Worm (Caenorhabditis elegans) whole organism, mixed stage, embryonic: ENCODE results near the gene T09F3.2.

Experiments
- M03D4.4 ChIP-seq: sonication (generic microtip); optimal IDR thresholded peaks from 2 replicates; lab custom pipeline; 2017; ENCODE audit warnings: mild to moderate bottlenecking, missing genetic modification characterization, missing compliant biosample characterization
- bed-3 ChIP-seq: fragments of 200-800 bp; sonication (Bioruptor generic); optimal IDR thresholded peaks from 3 replicates; lab custom pipeline; 2018; ENCODE audit warnings: mild to moderate bottlenecking, missing genetic modification characterization, moderate library complexity, missing compliant biosample characterization
- blmp-1 ChIP-seq: fragments of 150-350 bp; optimal IDR thresholded peaks from 2 replicates; lab custom pipeline; 2014; ENCODE audit warnings: missing biosample characterization, missing genetic modification characterization
- ceh-39 ChIP-seq: fragments of 150-350 bp; optimal IDR thresholded peaks from 2 replicates; lab custom pipeline; 2014; ENCODE audit warnings: missing biosample characterization, missing genetic modification characterization
- ceh-83 ChIP-seq: fragments of 200-800 bp; sonication (Bioruptor generic); optimal IDR thresholded peaks from 2 replicates; lab custom pipeline; 2018; ENCODE audit warnings: mild to moderate bottlenecking, missing genetic modification characterization, missing compliant biosample characterization
- ces-1 ChIP-seq: fragments of 150-350 bp; optimal IDR thresholded peaks from 2 replicates; lab custom pipeline; 2014; ENCODE audit warnings: missing biosample characterization, missing genetic modification reagents, missing genetic modification characterization
- cnd-1 ChIP-seq: fragments of 200-800 bp; sonication (Bioruptor generic); optimal IDR thresholded peaks from 2 replicates; lab custom pipeline; 2018; ENCODE audit warnings: mild to moderate bottlenecking, missing genetic modification characterization, missing compliant biosample characterization
- drap-1 ChIP-seq: fragments of 200-800 bp; sonication (Bioruptor generic); optimal IDR thresholded peaks from 3 replicates; lab custom pipeline; 2018; ENCODE audit warnings: mild to moderate bottlenecking, missing genetic modification characterization, missing compliant biosample characterization
- elt-1 ChIP-seq: sonication (generic microtip); optimal IDR thresholded peaks from 2 replicates; lab custom pipeline; 2017; ENCODE audit warnings: missing genetic modification characterization, mild to moderate bottlenecking, missing compliant biosample characterization, antibody characterized with exemption, moderate library complexity, borderline replicate concordance; ENCODE audit not compliant: insufficient read depth
- elt-3 ChIP-seq: fragments of 150-350 bp; optimal IDR thresholded peaks from 2 replicates; lab custom pipeline; 2014; ENCODE audit warnings: missing biosample characterization, missing genetic modification characterization
- flh-1 ChIP-seq: fragments of 200-800 bp; sonication (Bioruptor generic); optimal IDR thresholded peaks from 2 replicates; lab custom pipeline; 2018; ENCODE audit warnings: mild to moderate bottlenecking, missing genetic modification characterization, moderate library complexity, missing compliant biosample characterization
- ham-2 ChIP-seq: fragments of 200-800 bp; sonication (Bioruptor generic); optimal IDR thresholded peaks from 2 replicates; lab custom pipeline; 2018; ENCODE audit warnings: mild to moderate bottlenecking, missing genetic modification characterization, missing compliant biosample characterization
- hlh-1 ChIP-seq: fragments of 150-350 bp; optimal IDR thresholded peaks from 2 replicates; lab custom pipeline; 2014; ENCODE audit warnings: missing biosample characterization, missing genetic modification reagents, missing genetic modification characterization
- lin-32 ChIP-seq: fragments of 200-800 bp; sonication (Bioruptor generic); optimal IDR thresholded peaks from 2 replicates; lab custom pipeline; 2018; ENCODE audit warnings: mild to moderate bottlenecking, missing genetic modification characterization, missing compliant biosample characterization
- lsy-2 ChIP-seq: fragments of 150-350 bp; optimal IDR thresholded peaks from 2 replicates; lab custom pipeline; 2014; ENCODE audit warnings: missing biosample characterization, missing genetic modification characterization
- mab-5 ChIP-seq: fragments of 150-350 bp; optimal IDR thresholded peaks from 2 replicates; lab custom pipeline; 2014; ENCODE audit warnings: missing biosample characterization, missing genetic modification characterization
- mls-2 ChIP-seq: sonication (generic microtip); optimal IDR thresholded peaks from 2 replicates; lab custom pipeline; 2016; ENCODE audit warnings: mild to moderate bottlenecking, missing genetic modification characterization, moderate library complexity, missing compliant biosample characterization
- nhr-12 ChIP-seq: fragments of 150-350 bp; optimal IDR thresholded peaks from 2 replicates; lab custom pipeline; 2014; ENCODE audit warnings: missing biosample characterization, missing genetic modification characterization
- nhr-237 ChIP-seq: fragments of 150-350 bp; optimal IDR thresholded peaks from 2 replicates; lab custom pipeline; 2014; ENCODE audit warnings: missing biosample characterization, missing genetic modification characterization
- nhr-76 ChIP-seq: sonication (generic microtip); optimal IDR thresholded peaks from 2 replicates; lab custom pipeline; 2017; ENCODE audit warnings: missing biosample characterization, missing genetic modification characterization
- pha-4 ChIP-seq: fragments of 150-350 bp; optimal IDR thresholded peaks from 2 replicates; lab custom pipeline; 2018; ENCODE audit warnings: missing biosample characterization, missing genetic modification reagents, missing genetic modification characterization
- sem-2 ChIP-seq: fragments of 200-800 bp; sonication (Bioruptor generic); optimal IDR thresholded peaks from 2 replicates; lab custom pipeline; 2018; ENCODE audit warnings: mild to moderate bottlenecking, missing genetic modification characterization, missing compliant biosample characterization
- snpc-4 ChIP-seq: fragments of 150-350 bp; optimal IDR thresholded peaks from 2 replicates; lab custom pipeline; 2014; ENCODE audit warnings: missing biosample characterization, missing genetic modification characterization
- unc-120 ChIP-seq: sonication (generic microtip); optimal IDR thresholded peaks from 2 replicates; lab custom pipeline; 2017; ENCODE audit warnings: missing genetic modification characterization, missing compliant biosample characterization; ENCODE audit not compliant: poor library complexity, severe bottlenecking
- unc-39 ChIP-seq: fragments of 150-350 bp; optimal IDR thresholded peaks from 2 replicates; lab custom pipeline; 2014; ENCODE audit warnings: missing biosample characterization, missing genetic modification characterization
- unc-62 ChIP-seq: fragments of 150-350 bp; optimal IDR thresholded peaks from 2 replicates; lab custom pipeline; 2014; ENCODE audit warnings: missing biosample characterization, missing genetic modification reagents, missing genetic modification characterization
- zip-8 ChIP-seq: fragments of 150-350 bp; optimal IDR thresholded peaks from 2 replicates; lab custom pipeline; 2014; ENCODE audit warnings: missing biosample characterization, missing genetic modification characterization
- ztf-11 ChIP-seq: fragments of 150-350 bp; optimal IDR thresholded peaks from 2 replicates; lab custom pipeline; 2014; ENCODE audit warnings: missing biosample characterization, missing genetic modification characterization

The T09F3.2 gene

ce11 chrII:10390854-10391253, at the start of gene T09F3.2, which contains the start of gene T09F3.7:
T09F3.2 (plus strand) TSS chrII:10391154.
T09F3.7 (plus strand) TSS chrII:10391168.
- TF ChIP-seq zip-8 (tag; lab: Kevin White, UChicago) (no peak), ces-1 (GFP tag; lab: Kevin White, UChicago) (no peak), unc-62 (GFP tag; lab: Kevin White, UChicago) (no peak), ham-2 (GFP tag; lab: Kevin White, UChicago) (no peak), unc-120 (tag; lab: Kevin White, UChicago) (no peak), mls-2 (tag; lab: Kevin White, UChicago) (no peak), ceh-83 (GFP tag; lab: Kevin White, UChicago) (no peak), bed-3 (no peak), elt-1 (no peak)

- TF ChIP-seq lsy-2 (tag; lab: Kevin White, UChicago) (no peak), elt-1 (no peak), ces-1 (GFP tag; lab: Kevin White, UChicago) (no peak), nhr-76 (tag; lab: Kevin White, UChicago) (no peak), unc-120 (tag; lab: Kevin White, UChicago) (no peak)
Observed at ce11 chrII:10345012-10345411, 45.9 kb upstream of the T09F3.2 start, which contains the start of gene pro-2. pro-2 (minus strand) TSS chrII:10345112.

- no peak for TF ChIP-seq hlh-1 (tag; lab: Kevin White, UChicago)
- TF ChIP-seq zip-8 (tag; lab: Kevin White, UChicago), result no peak
- no peak for TF ChIP-seq nhr-237
- no peak for TF ChIP-seq ces-1 (GFP tag; lab: Kevin White, UChicago)
- TF ChIP-seq ztf-11 (tag; lab: Kevin White, UChicago), result no peak
- no peak for TF ChIP-seq unc-62 (GFP tag; lab: Kevin White, UChicago)
- no peak for TF ChIP-seq mls-2 (tag; lab: Kevin White, UChicago)
- no peak for TF ChIP-seq blmp-1 (tag; lab: Kevin White, UChicago)
- no peak for TF ChIP-seq cnd-1 (tag; lab: Kevin White, UChicago)
- no peak for TF ChIP-seq snpc-4 (tag; lab: Kevin White, UChicago)
Observed at ce11 chrII:10346075-10346474, 44.9 kb upstream of the T09F3.2 start, which contains the start of gene C07E3.10. C07E3.10 (plus strand) TSS chrII:10346375.

ce11 chrII:10349915-10350314, 41.0 kb upstream of the T09F3.2 start, which contains the start of gene stip-1:
stip-1 (minus strand) TSS chrII:10350012.
- no peak for TF ChIP-seq sem-2 (GFP tag; lab: Kevin White, UChicago)
- no peak for TF ChIP-seq snpc-4 (tag; lab: Kevin White, UChicago)
- no peak for TF ChIP-seq flh-1 (GFP tag; lab: Kevin White, UChicago)
- TF ChIP-seq mls-2 (tag; lab: Kevin White, UChicago), result no peak
- TF ChIP-seq nhr-76 (tag; lab: Kevin White, UChicago), result no peak
- no peak for TF ChIP-seq mab-5 (tag; lab: Kevin White, UChicago)
- no peak for TF ChIP-seq unc-39 (tag; lab: Kevin White, UChicago)
- no peak for TF ChIP-seq nhr-12 (tag; lab: Kevin White, UChicago)
- no peak for TF ChIP-seq lin-32

DNA sequence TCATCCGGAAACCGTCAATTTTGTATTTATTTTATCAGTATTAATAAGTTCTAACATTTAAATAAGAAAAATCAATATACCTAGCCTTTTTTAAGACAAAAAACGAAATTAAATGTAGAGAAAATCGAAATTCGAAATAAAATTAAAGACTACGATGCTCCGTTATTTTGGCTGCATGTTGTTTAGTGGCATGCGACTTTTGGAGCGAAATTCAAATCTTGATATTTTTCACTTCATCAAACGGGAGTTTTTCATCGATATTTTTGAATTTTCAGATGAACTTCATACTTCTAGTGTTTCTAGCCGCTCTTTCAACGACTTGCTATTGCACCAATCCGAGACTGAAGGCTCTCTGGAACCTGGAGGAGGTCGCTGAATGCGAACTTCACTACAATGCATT, 40.5 kb upstream of the T09F3.2 start, which contains the start of gene C07E3.9:
TSS of gene C07E3.9 (plus strand) at position 270 of the 400 bp plus-strand sequence.
- TF ChIP-seq blmp-1 (tag; lab: Kevin White, UChicago), result no peak
- peak; percentile 40 for TF ChIP-seq nhr-237
- no peak for TF ChIP-seq ceh-39 (tag; lab: Kevin White, UChicago)
- TF ChIP-seq snpc-4 (tag; lab: Kevin White, UChicago), result no peak
- peak; percentile 56 for TF ChIP-seq lsy-2 (tag; lab: Kevin White, UChicago)
- no peak for TF ChIP-seq unc-62 (GFP tag; lab: Kevin White, UChicago)
- no peak for TF ChIP-seq drap-1 (GFP tag; lab: Kevin White, UChicago)
- TF ChIP-seq ces-1 (GFP tag; lab: Kevin White, UChicago), result peak; percentile 87
- no peak for TF ChIP-seq bed-3
- no peak for TF ChIP-seq elt-1
- TF ChIP-seq mab-5 (tag; lab: Kevin White, UChicago), result no peak
- TF ChIP-seq pha-4 (tag; lab: Kevin White, UChicago), result no peak
- no peak for TF ChIP-seq M03D4.4
- TF ChIP-seq nhr-76 (tag; lab: Kevin White, UChicago), result no peak
- no peak for TF ChIP-seq elt-3

ce11 chrII:10351963-10352362, 39.0 kb upstream of the T09F3.2 start, which contains the start of gene C07E3.8:
C07E3.8 (plus strand) TSS chrII:10352263.
- no peak for TF ChIP-seq M03D4.4
- no peak for TF ChIP-seq nhr-12 (tag; lab: Kevin White, UChicago)
